Fruit fly (Drosophila melanogaster): ENCODE results near the gene RhoGAP92B.

DNA sequence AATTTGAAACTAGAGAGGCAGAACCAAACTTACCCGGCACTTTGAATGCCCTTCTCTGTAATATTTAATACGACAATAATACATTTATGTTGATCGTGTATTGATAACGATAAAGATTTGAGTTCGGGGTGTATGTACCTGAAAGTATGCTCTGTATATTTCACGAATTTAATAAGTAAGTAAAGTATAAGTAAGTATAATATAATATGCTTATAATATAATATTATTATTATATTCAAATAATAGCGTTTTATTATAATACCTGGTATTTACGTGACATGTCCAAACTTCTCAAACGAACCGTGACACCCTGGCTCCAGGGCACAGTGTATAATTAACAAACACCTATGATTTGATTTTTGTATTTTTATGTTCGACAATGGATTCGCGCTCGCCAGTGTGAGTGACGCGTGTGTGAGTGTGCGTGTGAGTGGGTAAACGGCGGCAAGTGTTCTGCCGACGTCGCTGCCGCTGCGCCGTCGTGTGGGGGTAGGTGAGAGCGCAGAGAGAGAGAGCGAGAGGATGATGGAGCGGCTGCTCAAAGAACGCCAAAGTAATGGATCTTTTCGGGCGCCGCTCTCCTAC lies 15.3 kb upstream of the RhoGAP92B start:
- TF ChIP-seq dsx (GFP tag; optimal IDR thresholded peaks at IDR 0.05; ENCODE audit: poor library complexity, severe bottlenecking): no peak
- no peak for TF ChIP-seq Hr4 (GFP tag; optimal IDR thresholded peaks at IDR 0.05)
- TF ChIP-seq Blimp-1 (GFP tag; optimal IDR thresholded peaks at IDR 0.05): no peak
- TF ChIP-seq Lpt (GFP tag; optimal IDR thresholded peaks at IDR 0.05): no peak
- TF ChIP-seq net (GFP tag; optimal IDR thresholded peaks at IDR 0.05): no peak
- TF ChIP-seq CG11294 (GFP tag; IDR thresholded peaks at IDR 0.05): no peak
- TF ChIP-seq CG6854 (GFP tag; optimal IDR thresholded peaks at IDR 0.05): no peak
- no peak for TF ChIP-seq ss (GFP tag; optimal IDR thresholded peaks at IDR 0.05)
